Worm (Caenorhabditis elegans) whole organism, young adult: ENCODE measurements around the gene ima-1.

Source experiments
- dpl-1 ChIP-seq: fragments of 150-350 bp; optimal IDR thresholded peaks from 2 replicates; lab custom pipeline; 2014; ENCODE audit warnings: missing biosample characterization, missing genetic modification reagents, missing genetic modification characterization
- ekl-4 ChIP-seq: fragments of 200-800 bp; sonication (Bioruptor generic); IDR thresholded peaks from 2 replicates; pipeline ENCODE4 v1.3.6; 2022; ENCODE audit warnings: missing genetic modification reagents, missing genetic modification characterization, missing compliant biosample characterization
- let-526 ChIP-seq: fragments of 200-800 bp; sonication (Bioruptor generic); IDR thresholded peaks from 2 replicates; pipeline ENCODE4 v1.3.6; 2022; ENCODE audit warnings: missing genetic modification reagents, missing genetic modification characterization, missing compliant biosample characterization
- tbx-9 ChIP-seq: sonication (generic microtip); optimal IDR thresholded peaks from 2 replicates; lab custom pipeline; 2016; ENCODE audit warnings: borderline replicate concordance, missing genetic modification characterization, inconsistent platforms, missing compliant biosample characterization

DNA sequence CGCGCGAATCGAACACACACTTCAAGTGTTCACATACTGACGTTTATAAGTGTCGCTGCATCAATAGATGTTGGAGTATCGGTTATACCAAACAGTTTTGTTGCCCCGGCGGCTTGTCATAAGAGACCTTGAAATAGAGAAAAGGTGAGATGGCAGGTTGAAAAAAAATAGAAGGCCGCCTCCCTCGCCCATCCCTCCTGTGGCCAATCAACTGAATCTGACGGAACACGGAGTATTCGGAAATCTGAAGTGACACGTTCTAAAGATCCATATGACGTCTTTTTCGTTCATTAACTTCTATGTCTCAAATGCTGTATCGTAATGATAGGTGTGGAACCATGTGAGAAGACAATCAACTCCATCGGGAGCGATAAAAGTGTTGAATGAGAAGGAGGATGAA, 40.0 kb upstream of the ima-1 start:
- TF ChIP-seq tbx-9 (tag; lab: Kevin White, UChicago), result no peak
- TF ChIP-seq dpl-1 (GFP tag; lab: Kevin White, UChicago), result no peak
- no peak for TF ChIP-seq let-526 (GFP tag; lab: Robert Waterston, UW)
- no peak for TF ChIP-seq ekl-4 (GFP tag; lab: Robert Waterston, UW)
